Worm (Caenorhabditis elegans): ENCODE data around the gene T02G5.15.

ce11 chrII:7061730-7062129 lies 22.4 kb upstream of the T02G5.15 start, which contains the start of gene acs-6:
- TF ChIP-seq che-1 (tag; optimal IDR thresholded peaks at IDR 0.05), result no peak
- TF ChIP-seq fkh-6 (tag; optimal IDR thresholded peaks at IDR 0.05), result no peak
